Worm (Caenorhabditis elegans) whole organism, mixed stage, embryonic: ENCODE data around the gene T26H5.10.

ENCODE experiments used
- ces-1 ChIP-seq: fragments of 150-350 bp; optimal IDR thresholded peaks from 2 replicates; lab custom pipeline; 2014; ENCODE audit warnings: missing biosample characterization, missing genetic modification reagents, missing genetic modification characterization
- elt-3 ChIP-seq: fragments of 150-350 bp; optimal IDR thresholded peaks from 2 replicates; lab custom pipeline; 2014; ENCODE audit warnings: missing biosample characterization, missing genetic modification characterization
- hlh-1 ChIP-seq: fragments of 150-350 bp; optimal IDR thresholded peaks from 2 replicates; lab custom pipeline; 2014; ENCODE audit warnings: missing biosample characterization, missing genetic modification reagents, missing genetic modification characterization
- nhr-237 ChIP-seq: fragments of 150-350 bp; optimal IDR thresholded peaks from 2 replicates; lab custom pipeline; 2014; ENCODE audit warnings: missing biosample characterization, missing genetic modification characterization
- pha-4 ChIP-seq: fragments of 150-350 bp; optimal IDR thresholded peaks from 2 replicates; lab custom pipeline; 2018; ENCODE audit warnings: missing biosample characterization, missing genetic modification reagents, missing genetic modification characterization
- snpc-4 ChIP-seq: fragments of 150-350 bp; optimal IDR thresholded peaks from 2 replicates; lab custom pipeline; 2014; ENCODE audit warnings: missing biosample characterization, missing genetic modification characterization
- sptf-1 ChIP-seq: sonication (generic microtip); optimal IDR thresholded peaks from 2 replicates; lab custom pipeline; 2017; ENCODE audit warnings: mild to moderate bottlenecking, missing genetic modification characterization, moderate library complexity, missing compliant biosample characterization
- unc-62 ChIP-seq: fragments of 150-350 bp; optimal IDR thresholded peaks from 2 replicates; lab custom pipeline; 2014; ENCODE audit warnings: missing biosample characterization, missing genetic modification reagents, missing genetic modification characterization

DNA sequence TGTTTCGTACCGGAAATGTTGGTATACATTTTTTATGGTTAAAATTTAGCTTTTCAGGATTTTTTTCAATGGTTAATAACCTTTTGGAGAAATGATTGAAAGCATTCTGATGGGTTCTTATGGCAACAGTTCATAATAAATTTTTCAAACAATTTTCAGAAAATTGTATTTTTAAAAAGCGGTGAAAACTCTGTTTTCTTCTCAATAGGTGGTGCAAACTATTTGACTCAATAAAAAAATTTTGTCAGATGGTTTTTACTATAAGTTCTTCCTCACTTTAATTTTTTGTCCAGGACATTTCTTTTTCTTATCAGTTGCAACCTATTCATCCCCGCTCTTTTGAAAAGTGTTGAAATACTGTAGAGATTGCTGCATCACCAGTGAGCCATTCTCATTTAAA lies 5.3 kb upstream of the T26H5.10 start, which contains the start of gene T26H5.14:
- TF ChIP-seq elt-3 (tag; lab: Kevin White, UChicago) (no peak), snpc-4 (tag; lab: Kevin White, UChicago) (no peak), nhr-237 (tag; lab: Kevin White, UChicago) (no peak), ces-1 (GFP tag; lab: Kevin White, UChicago) (no peak), unc-62 (GFP tag; lab: Kevin White, UChicago) (no peak), pha-4 (tag; lab: Kevin White, UChicago) (no peak), sptf-1 (tag; lab: Kevin White, UChicago) (no peak), hlh-1 (tag; lab: Kevin White, UChicago) (no peak)
